Worm (Caenorhabditis elegans) whole organism, young adult: ENCODE data around the gene T28F12.1.

Experiments
- F10E7.11 ChIP-seq: sonication (generic microtip); optimal IDR thresholded peaks from 2 replicates; lab custom pipeline; 2017; ENCODE audit warnings: mild to moderate bottlenecking, missing genetic modification characterization, moderate library complexity, missing compliant biosample characterization
- F23B12.7 ChIP-seq: sonication (generic microtip); optimal IDR thresholded peaks from 2 replicates; lab custom pipeline; 2017; ENCODE audit warnings: missing genetic modification characterization, mild to moderate bottlenecking, missing compliant biosample characterization, antibody characterized with exemption, moderate library complexity; ENCODE audit not compliant: insufficient read depth
- F49E8.2 ChIP-seq: sonication (generic microtip); optimal IDR thresholded peaks from 3 replicates; lab custom pipeline; 2017; ENCODE audit warnings: missing genetic modification characterization, mild to moderate bottlenecking, missing compliant biosample characterization, antibody characterized with exemption, moderate library complexity; ENCODE audit not compliant: insufficient read depth
- F52B5.7 ChIP-seq: sonication (generic microtip); optimal IDR thresholded peaks from 2 replicates; lab custom pipeline; 2016; ENCODE audit warnings: mild to moderate bottlenecking, missing genetic modification characterization, missing compliant biosample characterization
- F55B11.4 ChIP-seq: sonication (generic microtip); optimal IDR thresholded peaks from 2 replicates; lab custom pipeline; 2016; ENCODE audit warnings: missing compliant biosample characterization, missing genetic modification characterization, borderline replicate concordance; ENCODE audit not compliant: insufficient read depth
- Y79H2A.3 ChIP-seq: fragments of 200-800 bp; sonication (Bioruptor generic); conservative IDR thresholded peaks from 2 replicates; pipeline ENCODE4 v1.3.6; 2022; ENCODE audit warnings: missing genetic modification reagents, missing genetic modification characterization, missing compliant biosample characterization
- aptf-3 ChIP-seq: fragments of 200-800 bp; sonication (Bioruptor generic); IDR thresholded peaks from 2 replicates; pipeline ENCODE4 v1.3.6; 2022; ENCODE audit warnings: missing genetic modification characterization, missing compliant biosample characterization
- efl-1 ChIP-seq: fragments of 150-350 bp; optimal IDR thresholded peaks from 2 replicates; lab custom pipeline; 2014; ENCODE audit warnings: missing biosample characterization, missing genetic modification reagents, missing genetic modification characterization
- ekl-4 ChIP-seq: fragments of 200-800 bp; sonication (Bioruptor generic); IDR thresholded peaks from 2 replicates; pipeline ENCODE4 v1.3.6; 2022; ENCODE audit warnings: missing genetic modification reagents, missing genetic modification characterization, missing compliant biosample characterization
- ets-4 ChIP-seq: fragments of 200-800 bp; sonication (Bioruptor generic); optimal IDR thresholded peaks from 2 replicates; lab custom pipeline; 2018; ENCODE audit warnings: mild to moderate bottlenecking, missing genetic modification characterization, missing compliant biosample characterization
- lin-35 ChIP-seq, 3 experiments: fragments of 150-350 bp in 2 of 3; sonication (generic microtip) in 1 of 3; optimal IDR thresholded peaks; 2 replicates each; lab custom pipeline; 2014 to 2018; ENCODE audit warnings: missing biosample characterization in 3 of 3, missing genetic modification characterization in 3 of 3, missing genetic modification reagents in 3 of 3
- pha-4 ChIP-seq: fragments of 150-350 bp; sonication (generic microtip); optimal IDR thresholded peaks from 2 replicates; lab custom pipeline; 2014; ENCODE audit warnings: missing biosample characterization, missing genetic modification reagents, missing genetic modification characterization
- rec-8 ChIP-seq, 2 experiments: sonication (generic microtip); optimal IDR thresholded peaks; 2 replicates each; lab custom pipeline; 2016; ENCODE audit warnings: mild to moderate bottlenecking in 2 of 2, missing genetic modification characterization in 2 of 2, missing genetic modification reagents in 2 of 2, missing genotype in 2 of 2, missing biosample characterization in 1 of 2, missing compliant biosample characterization in 1 of 2, moderate library complexity in 1 of 2
- unc-130 ChIP-seq: sonication (generic microtip); optimal IDR thresholded peaks from 2 replicates; lab custom pipeline; 2016; ENCODE audit warnings: missing genetic modification reagents, missing genetic modification characterization, missing compliant biosample characterization

ce11 chrV:4523844-4524243, 11.0 kb downstream of the T28F12.1 start:
- no peak for TF ChIP-seq unc-130 (GFP tag; lab: Kevin White, UChicago)
- TF ChIP-seq F55B11.4 (tag; lab: Kevin White, UChicago): no peak
- no peak for TF ChIP-seq ets-4 (GFP tag; lab: Kevin White, UChicago)
- TF ChIP-seq F23B12.7 (tag; lab: Kevin White, UChicago): no peak
- TF ChIP-seq Y79H2A.3 (GFP tag; lab: Robert Waterston, UW): no peak
- no peak for TF ChIP-seq rec-8 (tag; optimal IDR thresholded peaks at IDR 0.05; lab: Kevin White, UChicago)
- no peak for TF ChIP-seq F49E8.2 (tag; lab: Kevin White, UChicago)
- no peak for TF ChIP-seq efl-1 (GFP tag; lab: Kevin White, UChicago)
- no peak for TF ChIP-seq aptf-3 (GFP tag; lab: Robert Waterston, UW)
- no peak for TF ChIP-seq pha-4 (tag; lab: Kevin White, UChicago)
- no peak for TF ChIP-seq lin-35 (GFP tag; optimal IDR thresholded peaks at IDR 0.05; lab: Kevin White, UChicago)
- TF ChIP-seq F10E7.11 (tag; lab: Kevin White, UChicago): no peak
- no peak for TF ChIP-seq ekl-4 (GFP tag; lab: Robert Waterston, UW)
- no peak for TF ChIP-seq F52B5.7
